Fruit fly (Drosophila melanogaster) whole organism, embryonic: Measurements from ENCODE around the gene Ran-like.

Experiments used
- Asciz ChIP-seq: fragments of 200-800 bp; sonication (Bioruptor generic); optimal IDR thresholded peaks from 2 replicates; lab custom pipeline; 2017; ENCODE audit warnings: missing biosample characterization, mild to moderate bottlenecking, missing genetic modification characterization, missing genetic modification reagents
- BEAF-32 ChIP-seq: fragments of 200-800 bp; sonication (Bioruptor generic); optimal IDR thresholded peaks from 3 replicates; lab custom pipeline; 2017; ENCODE audit warnings: missing biosample characterization, missing genetic modification characterization, mild to moderate bottlenecking, moderate library complexity, missing genetic modification reagents
- CG10209 ChIP-seq: fragments of 200-800 bp; sonication (Bioruptor generic); optimal IDR thresholded peaks from 3 replicates; lab custom pipeline; 2017; ENCODE audit warnings: missing biosample characterization, mild to moderate bottlenecking, missing genetic modification characterization, missing genetic modification reagents
- CG10431 ChIP-seq: fragments of 200-800 bp; sonication (Bioruptor generic); optimal IDR thresholded peaks from 3 replicates; lab custom pipeline; 2018; ENCODE audit warnings: missing biosample characterization, mild to moderate bottlenecking, missing genetic modification characterization
- CG10543 ChIP-seq: fragments of 200-800 bp; sonication (Bioruptor generic); optimal IDR thresholded peaks from 3 replicates; lab custom pipeline; 2017; ENCODE audit warnings: missing biosample characterization, mild to moderate bottlenecking, missing genetic modification characterization, moderate library complexity
- CG10565 ChIP-seq: fragments of 200-800 bp; sonication (Bioruptor generic); optimal IDR thresholded peaks from 3 replicates; lab custom pipeline; 2016; ENCODE audit warnings: missing biosample characterization, mild to moderate bottlenecking, missing genetic modification characterization
- CG10959 ChIP-seq: fragments of 200-800 bp; sonication (Bioruptor generic); IDR thresholded peaks from 2 replicates; pipeline ENCODE4 v1.3.6; 2022; ENCODE audit warnings: missing biosample characterization, missing genetic modification characterization
- CG11247 ChIP-seq: fragments of 200-800 bp; sonication (Bioruptor generic); IDR thresholded peaks from 2 replicates; pipeline ENCODE4 v1.3.6; 2022; ENCODE audit warnings: missing biosample characterization, missing genetic modification characterization
- CG12104 ChIP-seq: fragments of 200-800 bp; sonication (Bioruptor generic); optimal IDR thresholded peaks from 3 replicates; lab custom pipeline; 2016; ENCODE audit warnings: missing biosample characterization, missing genetic modification characterization
- CG13296 ChIP-seq: fragments of 200-800 bp; sonication (Bioruptor generic); optimal IDR thresholded peaks from 3 replicates; lab custom pipeline; 2018; ENCODE audit warnings: missing biosample characterization, mild to moderate bottlenecking, missing genetic modification characterization
- CG15073 ChIP-seq: fragments of 200-800 bp; sonication (Bioruptor generic); optimal IDR thresholded peaks from 2 replicates; lab custom pipeline; 2016; ENCODE audit warnings: missing biosample characterization, missing genetic modification characterization
- CG15601 ChIP-seq: fragments of 200-800 bp; sonication (Bioruptor generic); optimal IDR thresholded peaks from 3 replicates; lab custom pipeline; 2019; ENCODE audit warnings: missing biosample characterization, mild to moderate bottlenecking, missing genetic modification characterization, moderate library complexity
- CG1603 ChIP-seq: fragments of 200-800 bp; sonication (Bioruptor generic); optimal IDR thresholded peaks from 2 replicates; lab custom pipeline; 2019; ENCODE audit warnings: missing biosample characterization, mild to moderate bottlenecking, missing genetic modification characterization, moderate library complexity
- CG17328 ChIP-seq: fragments of 200-800 bp; sonication (Bioruptor generic); IDR thresholded peaks from 2 replicates; pipeline ENCODE4 v1.3.6; 2022; ENCODE audit warnings: missing biosample characterization, missing genetic modification characterization
- CG2120 ChIP-seq: fragments of 200-800 bp; sonication (Bioruptor generic); optimal IDR thresholded peaks from 3 replicates; lab custom pipeline; 2016; ENCODE audit warnings: missing biosample characterization, missing genetic modification characterization
- CG2712 ChIP-seq: fragments of 200-800 bp; optimal IDR thresholded peaks from 3 replicates; lab custom pipeline; 2019; ENCODE audit warnings: missing biosample characterization, mild to moderate bottlenecking, missing genetic modification characterization, moderate library complexity
- CG3065 ChIP-seq: fragments of 200-800 bp; sonication (Bioruptor generic); optimal IDR thresholded peaks from 2 replicates; lab custom pipeline; 2016; ENCODE audit warnings: missing biosample characterization, missing genetic modification characterization
- CG34224 ChIP-seq: fragments of 200-800 bp; sonication (Bioruptor generic); IDR thresholded peaks from 3 replicates; pipeline ENCODE4 v1.3.6; 2022; ENCODE audit warnings: missing biosample characterization, missing genetic modification characterization; ENCODE audit not compliant: partially characterized antibody
- CG6175 ChIP-seq: fragments of 200-800 bp; sonication (Bioruptor generic); IDR thresholded peaks from 3 replicates; pipeline ENCODE4 v1.3.6; 2022; ENCODE audit warnings: missing biosample characterization, missing genetic modification characterization
- CG6854 ChIP-seq: fragments of 200-800 bp; sonication (Bioruptor generic); optimal IDR thresholded peaks from 3 replicates; lab custom pipeline; 2017; ENCODE audit warnings: missing biosample characterization, mild to moderate bottlenecking, missing genetic modification characterization
- CG7357 ChIP-seq: fragments of 200-800 bp; sonication (Bioruptor generic); IDR thresholded peaks from 3 replicates; pipeline ENCODE4 v1.3.6; 2022; ENCODE audit warnings: missing biosample characterization, missing genetic modification characterization
- CG8478 ChIP-seq: fragments of >200 bp; optimal IDR thresholded peaks from 2 replicates; lab custom pipeline; 2018
- Drgx ChIP-seq: fragments of 200-800 bp; sonication (Bioruptor generic); IDR thresholded peaks from 2 replicates; pipeline ENCODE4 v1.3.6; 2022; ENCODE audit warnings: missing biosample characterization, missing genetic modification characterization
- Ets65A ChIP-seq: fragments of 200-800 bp; sonication (Bioruptor generic); peaks from one replicate; lab custom pipeline; 2016; ENCODE audit warnings: missing biosample characterization, missing genetic modification characterization
- Fer3 ChIP-seq: fragments of 200-800 bp; sonication (Bioruptor generic); optimal IDR thresholded peaks from 2 replicates; lab custom pipeline; 2018; ENCODE audit warnings: missing biosample characterization, mild to moderate bottlenecking, missing genetic modification characterization, moderate library complexity
- Hr3 ChIP-seq: fragments of 200-800 bp; sonication (Bioruptor generic); optimal IDR thresholded peaks from 3 replicates; lab custom pipeline; 2016; ENCODE audit warnings: missing biosample characterization, missing genetic modification characterization
- Mad ChIP-seq: fragments of 200-800 bp; sonication (Bioruptor generic); optimal IDR thresholded peaks from 2 replicates; lab custom pipeline; 2016; ENCODE audit warnings: missing biosample characterization, missing genetic modification characterization
- Med ChIP-seq: fragments of 200-800 bp; sonication (Bioruptor generic); peaks from one replicate; lab custom pipeline; 2016; ENCODE audit warnings: missing biosample characterization, missing genetic modification characterization, mild to moderate bottlenecking, inconsistent platforms, moderate library complexity
- Rx ChIP-seq: fragments of 200-800 bp; sonication (Bioruptor generic); IDR thresholded peaks from 2 replicates; pipeline ENCODE4 v1.3.6; 2022; ENCODE audit warnings: missing biosample characterization, missing genetic modification characterization
- Spps ChIP-seq: fragments of 200-800 bp; sonication (Bioruptor generic); optimal IDR thresholded peaks from 2 replicates; lab custom pipeline; 2018; ENCODE audit warnings: missing biosample characterization, mild to moderate bottlenecking, missing genetic modification characterization
- Xrp1 ChIP-seq: fragments of 200-800 bp; sonication (Bioruptor generic); IDR thresholded peaks from 2 replicates; pipeline ENCODE4 v1.3.6; 2022; ENCODE audit warnings: missing biosample characterization, missing genetic modification characterization
- aop ChIP-seq: fragments of 200-800 bp; sonication (Bioruptor generic); IDR thresholded peaks from 2 replicates; pipeline ENCODE4 v1.3.6; 2022; ENCODE audit warnings: missing biosample characterization, missing genetic modification characterization
- az2 ChIP-seq: fragments of 200-800 bp; sonication (Bioruptor generic); optimal IDR thresholded peaks from 3 replicates; lab custom pipeline; 2016; ENCODE audit warnings: missing biosample characterization, missing genetic modification characterization
- btn ChIP-seq: fragments of 200-800 bp; sonication (Bioruptor generic); optimal IDR thresholded peaks from 2 replicates; lab custom pipeline; 2016; ENCODE audit warnings: missing biosample characterization, missing genetic modification characterization
- cato ChIP-seq: fragments of 200-800 bp; sonication (Bioruptor generic); optimal IDR thresholded peaks from 2 replicates; lab custom pipeline; 2016; ENCODE audit warnings: missing biosample characterization, missing genetic modification characterization, borderline replicate concordance
- chm ChIP-seq: fragments of 200-800 bp; sonication (Bioruptor generic); IDR thresholded peaks from 2 replicates; pipeline ENCODE4 v1.3.6; 2022; ENCODE audit warnings: missing biosample characterization, missing genetic modification characterization
- gcm ChIP-seq: fragments of 200-800 bp; sonication (Bioruptor generic); optimal IDR thresholded peaks from 2 replicates; lab custom pipeline; 2019; ENCODE audit warnings: missing biosample characterization, mild to moderate bottlenecking, missing genetic modification characterization, moderate library complexity
- gcm2 ChIP-seq: fragments of 200-800 bp; sonication (Bioruptor generic); optimal IDR thresholded peaks from 2 replicates; lab custom pipeline; 2016; ENCODE audit warnings: missing biosample characterization, missing genetic modification characterization
- gsb-n ChIP-seq: fragments of 200-800 bp; sonication (Bioruptor generic); optimal IDR thresholded peaks from 3 replicates; lab custom pipeline; 2018; ENCODE audit warnings: missing biosample characterization, mild to moderate bottlenecking, missing genetic modification characterization
- ham ChIP-seq: fragments of 200-800 bp; sonication (Bioruptor generic); IDR thresholded peaks from 2 replicates; pipeline ENCODE4 v1.3.6; 2022; ENCODE audit warnings: missing biosample characterization, missing genetic modification characterization
- jing ChIP-seq: fragments of 200-800 bp; sonication (Bioruptor generic); optimal IDR thresholded peaks from 2 replicates; lab custom pipeline; 2018; ENCODE audit warnings: missing biosample characterization, mild to moderate bottlenecking, missing genetic modification characterization
- lilli ChIP-seq: fragments of 200-800 bp; sonication (Bioruptor generic); optimal IDR thresholded peaks from 3 replicates; lab custom pipeline; 2016; ENCODE audit warnings: missing biosample characterization, missing genetic modification characterization
- lov ChIP-seq, 2 experiments: fragments of 200-800 bp in 1 of 2; fragments of >200 bp in 1 of 2; sonication (Bioruptor generic) in 1 of 2; IDR thresholded peaks in 1 of 2; optimal IDR thresholded peaks in 1 of 2; 2 replicates in 1 of 2; 3 replicates in 1 of 2; pipeline versions ENCODE4 v1.3.6 to Lab custom; 2017 to 2022; ENCODE audit warnings: missing biosample characterization in 1 of 2, missing genetic modification characterization in 1 of 2
- nau ChIP-seq: fragments of 200-800 bp; sonication (Bioruptor generic); optimal IDR thresholded peaks from 3 replicates; lab custom pipeline; 2017; ENCODE audit warnings: missing biosample characterization, mild to moderate bottlenecking, missing genetic modification characterization, missing genetic modification reagents
- nom ChIP-seq: fragments of 200-800 bp; sonication (Bioruptor generic); optimal IDR thresholded peaks from 2 replicates; lab custom pipeline; 2017; ENCODE audit warnings: missing biosample characterization, missing genetic modification characterization, mild to moderate bottlenecking, moderate library complexity, missing genetic modification reagents
- pum ChIP-seq: fragments of 200-800 bp; sonication (Bioruptor generic); optimal IDR thresholded peaks from 2 replicates; lab custom pipeline; 2016; ENCODE audit warnings: missing biosample characterization, missing genetic modification characterization
- sisA ChIP-seq: fragments of 200-800 bp; sonication (Bioruptor generic); IDR thresholded peaks from 2 replicates; pipeline ENCODE4 v1.3.6; 2022; ENCODE audit warnings: missing biosample characterization, missing genetic modification characterization
- slp2 ChIP-seq: fragments of 200-800 bp; sonication (Bioruptor generic); optimal IDR thresholded peaks from 2 replicates; lab custom pipeline; 2016; ENCODE audit warnings: missing biosample characterization, missing genetic modification characterization
- so ChIP-seq: fragments of 200-800 bp; sonication (Bioruptor generic); IDR thresholded peaks from 3 replicates; pipeline ENCODE4 v1.3.6; 2022; ENCODE audit warnings: missing biosample characterization, missing genetic modification characterization
- zen ChIP-seq: fragments of 200-800 bp; sonication (Bioruptor generic); optimal IDR thresholded peaks from 3 replicates; lab custom pipeline; 2018; ENCODE audit warnings: missing biosample characterization, mild to moderate bottlenecking, missing genetic modification characterization, moderate library complexity

Ran-like gene

DNA sequence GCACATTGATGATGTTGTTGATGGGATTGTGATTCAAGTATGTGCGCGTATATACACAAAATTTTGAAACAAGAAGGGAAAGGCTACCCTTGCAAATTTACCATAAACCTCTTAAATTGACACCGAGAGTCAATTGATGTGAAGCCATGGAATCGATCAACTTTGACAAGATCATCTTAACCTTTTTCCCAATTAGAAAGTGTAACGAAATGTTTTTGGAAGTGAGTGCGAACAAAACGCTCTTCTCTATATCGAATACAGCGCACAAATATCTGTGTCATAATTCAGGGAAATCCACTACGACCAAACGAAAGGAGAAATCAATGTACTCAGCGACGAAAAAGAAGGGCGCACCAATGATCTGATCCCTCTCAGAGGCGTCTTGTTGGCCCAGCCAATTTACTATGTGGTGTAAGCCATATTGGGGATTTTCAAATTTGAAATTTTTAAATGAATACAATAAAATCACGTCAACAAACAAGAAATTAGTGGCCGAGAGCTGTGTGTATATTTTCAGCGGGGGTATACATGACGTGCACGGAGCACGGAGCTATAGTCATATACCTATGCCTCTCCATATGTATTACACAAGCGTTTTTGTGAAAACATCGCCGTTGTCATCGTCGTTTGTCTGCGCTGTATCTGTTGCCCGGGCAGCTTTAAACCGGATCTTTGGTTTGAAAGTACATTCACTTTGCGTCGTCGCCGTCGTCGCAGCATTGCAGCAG is 48.4 kb upstream of the Ran-like start (continued):
- TF ChIP-seq CG11247 (peak; percentile 14; the same call in 1 of the 2 replicates), CG15073 (GFP tag; lab: Kevin White, UChicago) (no peak), Drgx (peak; percentile 61; the same call in 1 of the 2 replicates), so (GFP tag; lab: Robert Waterston, UW) (peak; percentile 71; the same call in 2 of the 3 replicates), CG10959 (GFP tag; lab: Robert Waterston, UW) (no peak), CG6175 (GFP tag; lab: Robert Waterston, UW) (no peak), Spps (tag; lab: Kevin White, UChicago) (peak; percentile 34), CG10565 (GFP tag; lab: Kevin White, UChicago) (no peak), Rx (GFP tag; lab: Robert Waterston, UW) (peak; percentile 35), btn (peak; percentile 37), az2 (no peak), Hr3 (no peak), CG15601 (peak; percentile 25), CG10209 (GFP tag; lab: Kevin White, UChicago) (peak; percentile 20), pum (GFP tag; lab: Kevin White, UChicago) (peak; percentile 19), CG8478 (no peak), CG2120 (GFP tag; lab: Kevin White, UChicago) (peak; percentile 30), ham (GFP tag; lab: Robert Waterston, UW) (no peak), zen (tag; lab: Kevin White, UChicago) (peak; percentile 1), CG3065 (no peak), Xrp1 (GFP tag; lab: Robert Waterston, UW) (peak; percentile 50), Med (GFP tag; lab: Kevin White, UChicago) (peak; percentile 86), gcm (GFP tag; lab: Kevin White, UChicago) (peak; percentile 45), Mad (GFP tag; lab: Kevin White, UChicago) (no peak), lov (optimal IDR thresholded peaks at IDR 0.05; lab: Kevin White, UChicago) (no peak), lov (GFP tag; IDR thresholded peaks at IDR 0.05; lab: Robert Waterston, UW) (no peak), lilli (GFP tag; lab: Kevin White, UChicago) (peak; percentile 29), CG2712 (tag; lab: Kevin White, UChicago) (peak; percentile 63), cato (GFP tag; lab: Kevin White, UChicago) (no peak), slp2 (no peak), gsb-n (tag; lab: Kevin White, UChicago) (peak; percentile 59), aop (GFP tag; lab: Robert Waterston, UW) (no peak), CG13296 (no peak), Ets65A (peak; percentile 85), CG6854 (no peak), CG10543 (GFP tag; lab: Kevin White, UChicago) (no peak), CG10431 (peak; percentile 74), CG7357 (0 out of 3 replicates have a peak, but pooled peaks have one; percentile 8), Fer3 (no peak), nom (peak; percentile 35), Asciz (GFP tag; lab: Kevin White, UChicago) (peak; percentile 30), CG1603 (tag; lab: Kevin White, UChicago) (peak; percentile 36), sisA (peak; percentile 16; the same call in 1 of the 2 replicates), CG17328 (GFP tag; lab: Robert Waterston, UW) (peak; percentile 20; the same call in 1 of the 2 replicates), chm (GFP tag; lab: Robert Waterston, UW) (no peak), BEAF-32 (no peak), CG34224 (GFP tag; lab: Robert Waterston, UW) (no peak), gcm2 (GFP tag; lab: Kevin White, UChicago) (no peak), nau (GFP tag; lab: Kevin White, UChicago) (no peak), CG12104 (GFP tag; lab: Kevin White, UChicago) (no peak), jing (GFP tag; lab: Kevin White, UChicago) (no peak)
